Worm (Caenorhabditis elegans) whole organism, L4/young adult: ENCODE data around the gene T03E6.9.
"Not testable (repeated sequence)": the region's sequence is repeated elsewhere in the genome, so short reads cannot be mapped to it uniquely, and the experiment has no call there.

Experiments used
- W03F9.2 ChIP-seq: fragments of 150-350 bp; optimal IDR thresholded peaks from 2 replicates; lab custom pipeline; 2014; ENCODE audit warnings: missing biosample characterization, missing genetic modification characterization
- dao-5 ChIP-seq: sonication (generic microtip); optimal IDR thresholded peaks from 2 replicates; lab custom pipeline; 2016; ENCODE audit warnings: missing genotype, missing genetic modification characterization, moderate library complexity, missing compliant biosample characterization
- him-1 ChIP-seq: sonication (generic microtip); optimal IDR thresholded peaks from 2 replicates; lab custom pipeline; 2016; ENCODE audit warnings: missing genotype, missing genetic modification reagents, missing genetic modification characterization, missing compliant biosample characterization

Gene T03E6.9

ce11 chrV:16600623-16601022 lies at the start of gene T03E6.9:
T03E6.9 (minus strand) TSS chrV:16600723.
- TF ChIP-seq dao-5 (tag; lab: Kevin White, UChicago) (no peak), W03F9.2 (no peak), him-1 (tag; lab: Kevin White, UChicago) (no peak)

DNA sequence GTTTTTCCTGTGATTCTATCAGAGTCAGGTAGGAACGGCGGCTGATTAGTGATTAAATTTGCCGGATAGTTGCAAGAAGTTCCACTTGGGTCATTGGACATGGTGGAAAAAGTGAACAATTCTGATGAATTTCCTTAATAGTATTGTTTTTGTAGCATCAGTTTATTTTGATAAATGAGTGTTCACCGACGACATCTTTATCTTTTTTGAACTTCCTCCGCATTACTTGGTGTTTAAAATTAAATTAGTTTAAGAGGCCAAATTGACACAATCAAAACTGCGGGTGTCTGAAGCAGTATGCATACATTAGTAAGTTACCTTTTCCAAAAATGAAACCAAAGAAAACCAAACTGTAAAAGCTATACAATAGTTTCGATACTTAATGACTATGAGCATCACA lies 48.7 kb upstream of the T03E6.9 start, which contains the start of gene W06G6.11:
Gene W06G6.11 (minus strand): TSS at position 101 of the 400 bp plus-strand sequence.
- TF ChIP-seq W03F9.2; dao-5 (tag; lab: Kevin White, UChicago); him-1 (tag; lab: Kevin White, UChicago): not testable (repeated sequence)

DNA sequence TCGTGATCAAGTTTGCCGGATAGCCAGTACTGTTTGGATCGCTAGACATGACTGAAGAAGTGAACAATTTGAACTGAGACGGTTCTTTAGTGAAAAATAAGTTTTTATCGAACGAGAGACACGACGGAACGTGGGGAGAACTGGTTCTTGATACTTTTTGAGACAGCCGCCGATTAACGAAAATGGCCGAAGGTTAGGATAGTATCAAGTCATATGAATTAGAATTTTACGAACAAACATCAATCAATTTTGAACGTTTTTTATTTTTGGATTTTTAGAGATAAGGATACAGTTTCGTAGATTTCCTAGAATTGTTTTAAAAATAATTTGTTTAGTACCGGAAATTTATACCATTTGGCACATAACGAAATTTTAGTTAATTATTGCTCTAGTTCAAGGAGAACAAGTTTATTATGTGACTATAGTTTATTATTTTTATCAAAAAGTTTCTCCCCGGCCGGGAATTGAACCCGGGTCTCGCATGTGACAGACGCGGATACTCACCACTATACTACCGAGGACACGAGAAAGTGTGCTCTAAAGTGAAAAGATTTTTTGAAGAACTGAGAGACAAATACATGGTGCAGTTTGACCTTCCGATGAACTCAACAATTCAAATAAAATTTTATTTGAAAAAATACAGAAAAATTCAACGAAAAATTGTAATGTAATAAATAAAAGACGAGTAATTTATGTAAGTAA lies 47.9 kb upstream of the T03E6.9 start, which contains the start of gene W06G6.20:
Gene W06G6.20 (minus strand): TSS at position 51 of the 702 bp plus-strand sequence.
- TF ChIP-seq W03F9.2 (no peak), dao-5 (tag; lab: Kevin White, UChicago) (no peak), him-1 (tag; lab: Kevin White, UChicago) (no peak)

- TF ChIP-seq him-1 (tag; lab: Kevin White, UChicago) (no peak), W03F9.2 (no peak), dao-5 (tag; lab: Kevin White, UChicago) (no peak)
Observed at ce11 chrV:16647093-16647492, 46.6 kb upstream of the T03E6.9 start, which contains the start of gene W06G6.10. W06G6.10 (minus strand) TSS chrV:16647193.

ce11 chrV:16646372-16646771 lies 45.8 kb upstream of the T03E6.9 start, which contains the start of gene W06G6.9:
W06G6.9 (minus strand) TSS chrV:16646472.
- no peak for TF ChIP-seq him-1 (tag; lab: Kevin White, UChicago)
- TF ChIP-seq W03F9.2, result no peak
- no peak for TF ChIP-seq dao-5 (tag; lab: Kevin White, UChicago)

DNA sequence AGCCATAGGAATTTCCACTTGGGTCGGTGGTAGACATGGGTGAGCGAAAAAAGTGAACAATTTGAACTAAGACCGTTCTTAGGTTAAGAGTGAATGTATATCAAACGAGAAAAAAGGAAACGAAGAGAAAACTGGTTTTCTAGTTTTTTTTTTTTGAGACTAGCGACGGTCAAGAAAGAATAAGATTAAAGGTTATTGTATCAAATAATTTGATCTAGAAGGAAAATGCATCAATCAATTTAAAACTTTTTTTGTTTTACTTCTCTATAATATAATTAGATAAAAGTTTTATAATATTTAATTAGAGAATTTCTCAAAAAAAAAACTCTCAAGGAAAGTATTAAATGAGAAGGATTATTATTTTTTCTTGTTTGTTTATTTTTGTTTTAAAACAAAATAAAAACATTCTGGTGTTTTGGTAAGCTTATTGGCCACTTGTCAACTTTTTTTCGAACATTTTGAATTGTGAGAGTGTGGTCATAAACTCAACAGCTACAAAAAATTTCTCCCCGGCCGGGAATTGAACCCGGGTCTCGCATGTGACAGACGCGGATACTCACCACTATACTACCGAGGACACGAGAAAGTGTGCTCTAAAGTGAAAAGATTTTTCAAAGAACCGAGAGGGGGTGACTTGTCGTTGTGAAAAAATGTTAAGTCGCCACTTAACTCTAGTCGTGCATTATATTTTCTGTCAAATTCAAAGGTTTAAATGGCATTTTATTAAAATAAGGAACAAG lies 44.8 kb upstream of the T03E6.9 start, which contains the start of gene W06G6.17:
Gene W06G6.17 (minus strand): TSS at position 51 of the 740 bp plus-strand sequence.
- TF ChIP-seq dao-5 (tag; lab: Kevin White, UChicago), result no peak

DNA sequence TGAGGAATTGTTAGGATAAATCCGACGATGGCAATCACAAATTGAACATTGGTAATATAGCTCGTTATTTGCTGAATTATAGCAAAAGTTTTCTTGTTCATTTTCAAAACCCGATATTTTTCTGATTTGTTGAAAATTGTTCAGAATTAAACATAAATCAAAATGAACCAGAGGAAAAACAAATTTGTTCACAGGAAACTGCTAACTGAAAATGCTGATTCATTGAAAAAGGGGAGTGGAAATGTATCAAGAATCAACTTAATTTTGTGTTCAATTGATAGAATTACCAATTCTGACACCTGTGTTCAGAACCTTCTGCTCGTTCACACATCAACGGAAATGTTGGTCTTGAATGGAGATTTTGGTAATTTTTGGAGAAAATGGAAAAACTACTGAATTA lies 43.0 kb upstream of the T03E6.9 start, which contains the start of gene srw-77:
Gene srw-77 (minus strand): TSS at position 101 of the 400 bp plus-strand sequence.
- TF ChIP-seq dao-5 (tag; lab: Kevin White, UChicago), result no peak
- TF ChIP-seq W03F9.2, result no peak
- TF ChIP-seq him-1 (tag; lab: Kevin White, UChicago), result no peak

ce11 chrV:16640366-16640765 lies 39.8 kb upstream of the T03E6.9 start:
- TF ChIP-seq dao-5 (tag; lab: Kevin White, UChicago) (no peak), him-1 (tag; lab: Kevin White, UChicago) (no peak), W03F9.2 (no peak)

- no peak for TF ChIP-seq dao-5 (tag; lab: Kevin White, UChicago)
- TF ChIP-seq W03F9.2, result no peak
- no peak for TF ChIP-seq him-1 (tag; lab: Kevin White, UChicago)
Observed at ce11 chrV:16638204-16638603, 37.7 kb upstream of the T03E6.9 start, which contains the start of gene srw-76. srw-76 (minus strand) TSS chrV:16638304.

- TF ChIP-seq him-1 (tag; lab: Kevin White, UChicago) (no peak), dao-5 (tag; lab: Kevin White, UChicago) (no peak), W03F9.2 (no peak)
Observed at ce11 chrV:16635911-16636310, 35.4 kb upstream of the T03E6.9 start, which contains the start of gene mltn-11. mltn-11 (plus strand) TSS chrV:16636186.

DNA sequence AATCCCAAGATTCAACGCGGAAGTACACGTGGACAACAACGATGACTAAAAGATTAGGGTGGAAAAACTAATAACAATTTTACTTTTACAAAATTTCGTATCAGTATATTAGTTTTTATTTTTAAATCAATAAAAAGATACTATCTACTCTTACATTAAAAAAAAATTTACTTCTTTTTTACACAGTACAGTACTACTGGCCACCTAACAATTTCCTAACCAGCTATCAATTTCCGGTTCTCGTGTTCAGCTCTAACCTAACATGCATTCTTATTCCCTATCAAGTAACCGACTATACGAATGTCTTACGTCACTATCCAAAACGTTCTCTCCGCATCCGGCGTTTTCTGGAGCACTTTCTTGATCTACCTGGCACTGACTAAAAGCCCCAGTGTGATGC lies 29.1 kb upstream of the T03E6.9 start, which contains the start of gene srd-21:
Gene srd-21 (plus strand): TSS at position 301 of the 400 bp plus-strand sequence.
- TF ChIP-seq dao-5 (tag; lab: Kevin White, UChicago) (no peak), W03F9.2 (no peak), him-1 (tag; lab: Kevin White, UChicago) (no peak)

DNA sequence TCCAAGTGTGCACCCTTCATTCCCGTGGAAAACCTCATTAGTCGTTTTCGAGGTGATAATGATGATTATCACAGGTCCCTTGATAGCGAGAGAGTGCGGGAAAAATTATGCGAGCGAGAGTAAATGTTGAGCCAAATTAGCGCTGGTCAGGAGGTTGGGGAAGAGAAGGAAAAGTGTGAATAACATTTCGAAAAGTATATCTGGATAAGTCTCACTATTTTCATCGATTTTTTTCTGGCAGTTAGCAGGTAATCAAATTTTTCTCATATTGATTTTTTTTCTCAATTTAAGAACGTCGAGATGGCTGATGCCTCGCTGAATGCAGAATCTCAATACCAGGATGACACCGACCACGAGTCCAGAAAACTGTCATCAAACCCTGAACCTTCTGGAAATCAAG lies 28.5 kb upstream of the T03E6.9 start, which contains the start of gene W06G6.2:
Gene W06G6.2 (plus strand): TSS at position 301 of the 400 bp plus-strand sequence.
- TF ChIP-seq dao-5 (tag; lab: Kevin White, UChicago) (no peak), him-1 (tag; lab: Kevin White, UChicago) (no peak), W03F9.2 (no peak)

- TF ChIP-seq W03F9.2 (no peak), dao-5 (tag; lab: Kevin White, UChicago) (no peak), him-1 (tag; lab: Kevin White, UChicago) (no peak)
Observed at ce11 chrV:16627962-16628361, 27.4 kb upstream of the T03E6.9 start, which contains the start of gene oac-53. oac-53 (minus strand) TSS chrV:16627970.
